Fruit fly (Drosophila melanogaster) whole organism, embryonic: Measurements from ENCODE around the gene mRpL30.

ENCODE experiments used
- C15 ChIP-seq: fragments of 200-800 bp; sonication (Bioruptor generic); IDR thresholded peaks from 3 replicates; pipeline ENCODE4 v1.3.6; 2022; ENCODE audit warnings: missing biosample characterization, missing genetic modification characterization
- CG11398 ChIP-seq: fragments of 200-800 bp; sonication (Bioruptor generic); optimal IDR thresholded peaks from 2 replicates; lab custom pipeline; 2016; ENCODE audit warnings: missing biosample characterization, missing genetic modification characterization
- CG11723 ChIP-seq: fragments of 200-800 bp; sonication (Bioruptor generic); optimal IDR thresholded peaks from 2 replicates; lab custom pipeline; 2017; ENCODE audit warnings: missing biosample characterization, mild to moderate bottlenecking, missing genetic modification characterization
- CG13287 ChIP-seq: fragments of 200-800 bp; sonication (Bioruptor generic); IDR thresholded peaks from 2 replicates; pipeline ENCODE4 v1.3.6; 2022; ENCODE audit warnings: missing biosample characterization, missing genetic modification characterization; ENCODE audit not compliant: partially characterized antibody
- CG15514 ChIP-seq: fragments of 200-800 bp; sonication (Bioruptor generic); optimal IDR thresholded peaks from 3 replicates; lab custom pipeline; 2017; ENCODE audit warnings: missing biosample characterization, missing genetic modification characterization, mild to moderate bottlenecking, moderate library complexity, missing genetic modification reagents
- CG17385 ChIP-seq: fragments of 200-800 bp; sonication (Bioruptor generic); optimal IDR thresholded peaks from 3 replicates; lab custom pipeline; 2018; ENCODE audit warnings: missing biosample characterization, mild to moderate bottlenecking, missing genetic modification characterization
- CG1792 ChIP-seq: fragments of 200-800 bp; sonication (Bioruptor generic); optimal IDR thresholded peaks from 2 replicates; lab custom pipeline; 2016; ENCODE audit warnings: missing biosample characterization, missing genetic modification characterization
- CG34224 ChIP-seq: fragments of 200-800 bp; sonication (Bioruptor generic); IDR thresholded peaks from 3 replicates; pipeline ENCODE4 v1.3.6; 2022; ENCODE audit warnings: missing biosample characterization, missing genetic modification characterization; ENCODE audit not compliant: partially characterized antibody
- CG6175 ChIP-seq: fragments of 200-800 bp; sonication (Bioruptor generic); IDR thresholded peaks from 3 replicates; pipeline ENCODE4 v1.3.6; 2022; ENCODE audit warnings: missing biosample characterization, missing genetic modification characterization
- CG9797 ChIP-seq: fragments of 200-800 bp; sonication (Bioruptor generic); optimal IDR thresholded peaks from 3 replicates; lab custom pipeline; 2018; ENCODE audit warnings: missing biosample characterization, mild to moderate bottlenecking, missing genetic modification characterization
- Dip3 ChIP-seq: fragments of 200-800 bp; sonication (Bioruptor generic); optimal IDR thresholded peaks from 3 replicates; lab custom pipeline; 2016; ENCODE audit warnings: missing biosample characterization, missing genetic modification characterization
- Dp ChIP-seq: fragments of 200-800 bp; sonication (Bioruptor generic); optimal IDR thresholded peaks from 2 replicates; lab custom pipeline; 2018; ENCODE audit warnings: missing biosample characterization, mild to moderate bottlenecking, missing genetic modification characterization, moderate library complexity
- E2f1 ChIP-seq: fragments of 200-800 bp; sonication (Bioruptor generic); IDR thresholded peaks from 2 replicates; pipeline ENCODE4 v1.3.6; 2022; ENCODE audit warnings: missing biosample characterization, missing genetic modification characterization
- E2f2 ChIP-seq: fragments of 200-800 bp; sonication (Bioruptor generic); IDR thresholded peaks from 2 replicates; pipeline ENCODE4 v1.3.6; 2022; ENCODE audit warnings: missing biosample characterization, missing genetic modification characterization
- ERR ChIP-seq: fragments of 200-800 bp; sonication (Bioruptor generic); optimal IDR thresholded peaks from 2 replicates; lab custom pipeline; 2016; ENCODE audit warnings: missing biosample characterization, missing genetic modification characterization
- Ets97D ChIP-seq: fragments of 200-800 bp; sonication (Bioruptor generic); optimal IDR thresholded peaks from 3 replicates; lab custom pipeline; 2016; ENCODE audit warnings: missing biosample characterization, missing genetic modification characterization
- Fer3 ChIP-seq: fragments of 200-800 bp; sonication (Bioruptor generic); optimal IDR thresholded peaks from 2 replicates; lab custom pipeline; 2018; ENCODE audit warnings: missing biosample characterization, mild to moderate bottlenecking, missing genetic modification characterization, moderate library complexity
- H2.0 ChIP-seq: fragments of 200-800 bp; sonication (Bioruptor generic); IDR thresholded peaks from 2 replicates; pipeline ENCODE4 v1.3.6; 2022; ENCODE audit warnings: missing biosample characterization, missing genetic modification characterization
- Hr51 ChIP-seq, 2 experiments: fragments of 200-800 bp; sonication (Bioruptor generic); optimal IDR thresholded peaks; 2 replicates in 1 of 2; 3 replicates in 1 of 2; lab custom pipeline; 2016 to 2018; ENCODE audit warnings: missing biosample characterization in 2 of 2, missing genetic modification characterization in 2 of 2, mild to moderate bottlenecking in 1 of 2, moderate library complexity in 1 of 2
- Hr78 ChIP-seq, 2 experiments: fragments of 200-800 bp in 1 of 2; fragments of >200 bp in 1 of 2; sonication (Bioruptor generic) in 1 of 2; optimal IDR thresholded peaks; 2 replicates each; lab custom pipeline; 2017 to 2019; ENCODE audit warnings: missing biosample characterization in 2 of 2, missing genetic modification characterization in 2 of 2, mild to moderate bottlenecking in 1 of 2, moderate library complexity in 1 of 2
- Myb ChIP-seq: fragments of 200-800 bp; sonication (Bioruptor generic); optimal IDR thresholded peaks from 2 replicates; lab custom pipeline; 2016; ENCODE audit warnings: missing biosample characterization, missing genetic modification characterization
- Nf-YA ChIP-seq: fragments of 200-800 bp; sonication (Bioruptor generic); IDR thresholded peaks from 2 replicates; pipeline ENCODE4 v1.3.6; 2022; ENCODE audit warnings: missing biosample characterization, missing genetic modification characterization
- Nf-YB ChIP-seq: fragments of 200-800 bp; sonication (Bioruptor generic); optimal IDR thresholded peaks from 3 replicates; lab custom pipeline; 2019; ENCODE audit warnings: missing biosample characterization, mild to moderate bottlenecking, missing genetic modification characterization, moderate library complexity
- Nf-YC ChIP-seq: fragments of 200-800 bp; optimal IDR thresholded peaks from 3 replicates; lab custom pipeline; 2019; ENCODE audit warnings: missing biosample characterization, mild to moderate bottlenecking, missing genetic modification characterization, moderate library complexity
- ash1 ChIP-seq: fragments of 200-800 bp; sonication (Bioruptor generic); optimal IDR thresholded peaks from 2 replicates; lab custom pipeline; 2018; ENCODE audit warnings: missing biosample characterization, mild to moderate bottlenecking, missing genetic modification characterization
- az2 ChIP-seq: fragments of 200-800 bp; sonication (Bioruptor generic); optimal IDR thresholded peaks from 3 replicates; lab custom pipeline; 2016; ENCODE audit warnings: missing biosample characterization, missing genetic modification characterization
- cg ChIP-seq: fragments of 200-800 bp; sonication (Bioruptor generic); optimal IDR thresholded peaks from 3 replicates; lab custom pipeline; 2019; ENCODE audit warnings: missing biosample characterization, mild to moderate bottlenecking, missing genetic modification characterization, moderate library complexity
- esg ChIP-seq: fragments of 200-800 bp; sonication (Bioruptor generic); conservative IDR thresholded peaks from 2 replicates; pipeline ENCODE4 v1.3.6; 2022; ENCODE audit warnings: missing biosample characterization, missing genetic modification characterization
- exex ChIP-seq: fragments of 200-800 bp; sonication (Bioruptor generic); optimal IDR thresholded peaks from 4 replicates; lab custom pipeline; 2018; ENCODE audit warnings: missing biosample characterization, mild to moderate bottlenecking, missing genetic modification characterization, moderate library complexity
- gfzf ChIP-seq: fragments of 200-800 bp; sonication (Bioruptor generic); optimal IDR thresholded peaks from 2 replicates; lab custom pipeline; 2016; ENCODE audit warnings: missing biosample characterization, mild to moderate bottlenecking, missing genetic modification characterization, moderate library complexity
- hkb ChIP-seq, 2 experiments: fragments of 200-800 bp in 1 of 2; fragments of >200 bp in 1 of 2; sonication (Bioruptor generic) in 1 of 2; IDR thresholded peaks in 1 of 2; optimal IDR thresholded peaks in 1 of 2; 2 replicates each; pipeline versions ENCODE4 v1.3.6 to Lab custom; 2017 to 2022; ENCODE audit warnings: missing biosample characterization in 1 of 2, missing genetic modification characterization in 1 of 2
- inv ChIP-seq: fragments of 200-800 bp; sonication (Bioruptor generic); IDR thresholded peaks from 2 replicates; pipeline ENCODE4 v1.3.6; 2022; ENCODE audit warnings: missing biosample characterization, missing genetic modification characterization; ENCODE audit not compliant: partially characterized antibody
- kay ChIP-seq: fragments of 200-800 bp; sonication (Bioruptor generic); optimal IDR thresholded peaks from 2 replicates; lab custom pipeline; 2016; ENCODE audit warnings: missing biosample characterization, missing genetic modification characterization
- klu ChIP-seq: fragments of 200-800 bp; sonication (Bioruptor generic); IDR thresholded peaks from 2 replicates; pipeline ENCODE4 v1.3.6; 2022; ENCODE audit warnings: missing biosample characterization, missing genetic modification characterization
- lilli ChIP-seq: fragments of 200-800 bp; sonication (Bioruptor generic); optimal IDR thresholded peaks from 3 replicates; lab custom pipeline; 2016; ENCODE audit warnings: missing biosample characterization, missing genetic modification characterization
- pb ChIP-seq: fragments of 200-800 bp; sonication (Bioruptor generic); optimal IDR thresholded peaks from 3 replicates; lab custom pipeline; 2016; ENCODE audit warnings: missing biosample characterization, missing genetic modification characterization
- pita ChIP-seq: fragments of 200-800 bp; sonication (Bioruptor generic); optimal IDR thresholded peaks from 2 replicates; lab custom pipeline; 2017; ENCODE audit warnings: missing biosample characterization, mild to moderate bottlenecking, missing genetic modification characterization
- stwl ChIP-seq: fragments of 200-800 bp; sonication (Bioruptor generic); optimal IDR thresholded peaks from 3 replicates; lab custom pipeline; 2018; ENCODE audit warnings: missing biosample characterization, mild to moderate bottlenecking, missing genetic modification characterization, moderate library complexity
- sug ChIP-seq: fragments of 200-800 bp; optimal IDR thresholded peaks from 2 replicates; lab custom pipeline; 2019; ENCODE audit warnings: missing biosample characterization, mild to moderate bottlenecking, missing genetic modification characterization, moderate library complexity
- ttk ChIP-seq: fragments of 200-800 bp; sonication (Bioruptor generic); IDR thresholded peaks from 2 replicates; pipeline ENCODE4 v2.1.2; 2022; ENCODE audit warnings: missing biosample characterization, missing genetic modification characterization
- unc-4 ChIP-seq: fragments of 200-800 bp; sonication (Bioruptor generic); IDR thresholded peaks from 2 replicates; pipeline ENCODE4 v1.3.6; 2022; ENCODE audit warnings: missing biosample characterization, missing genetic modification characterization; ENCODE audit not compliant: partially characterized antibody
- wor ChIP-seq: fragments of 200-800 bp; sonication (Bioruptor generic); IDR thresholded peaks from 2 replicates; pipeline ENCODE4 v1.3.6; 2022; ENCODE audit warnings: missing biosample characterization, missing genetic modification characterization
- zen2 ChIP-seq: fragments of 200-800 bp; sonication (Bioruptor generic); IDR thresholded peaks from 3 replicates; pipeline ENCODE4 v1.3.6; 2022; ENCODE audit warnings: missing biosample characterization, missing genetic modification characterization; ENCODE audit not compliant: partially characterized antibody

Gene mRpL30

dm6 chrX:4618869-4619268, 28.8 kb upstream of the mRpL30 start:
- TF ChIP-seq Hr78 (GFP tag; optimal IDR thresholded peaks at IDR 0.05; lab: Kevin White, UChicago) = peak in 1 of 2 experiments; percentile 29
- peak; percentile 14 for TF ChIP-seq sug (tag; lab: Kevin White, UChicago)
- no peak for TF ChIP-seq inv
- TF ChIP-seq klu (GFP tag; lab: Robert Waterston, UW) = no peak
- TF ChIP-seq CG1792 (GFP tag; lab: Kevin White, UChicago) = no peak
- TF ChIP-seq kay (GFP tag; lab: Kevin White, UChicago) = no peak
- no peak for TF ChIP-seq pita (GFP tag; lab: Kevin White, UChicago)
- no peak for TF ChIP-seq ash1
- peak; percentile 88 for TF ChIP-seq Nf-YC
- TF ChIP-seq Nf-YB (GFP tag; lab: Kevin White, UChicago) = peak; percentile 91
- peak; percentile 37 for TF ChIP-seq exex (tag; lab: Kevin White, UChicago)
- peak; percentile 54 for TF ChIP-seq cg (GFP tag; lab: Kevin White, UChicago)
- TF ChIP-seq CG9797 (GFP tag; lab: Kevin White, UChicago) = no peak

dm6 chrX:4627160-4627559, 20.5 kb upstream of the mRpL30 start:
- TF ChIP-seq lilli (GFP tag; lab: Kevin White, UChicago) (no peak), ERR (no peak), Dip3 (GFP tag; lab: Kevin White, UChicago) (no peak), wor (no peak), Ets97D (GFP tag; lab: Kevin White, UChicago) (peak; percentile 11), Hr51 (GFP tag; optimal IDR thresholded peaks at IDR 0.05; lab: Kevin White, UChicago) (no peak), hkb (optimal IDR thresholded peaks at IDR 0.05; lab: Kevin White, UChicago) (no peak), hkb (GFP tag; IDR thresholded peaks at IDR 0.05; lab: Robert Waterston, UW) (no peak), az2 (GFP tag; lab: Kevin White, UChicago) (no peak), CG15514 (no peak), CG17385 (GFP tag; lab: Kevin White, UChicago) (no peak), Fer3 (tag; lab: Kevin White, UChicago) (no peak), esg (no peak), Dp (GFP tag; lab: Kevin White, UChicago) (peak; percentile 59), gfzf (peak; percentile 51), zen2 (peak; percentile 44; the same call in 2 of the 3 replicates), CG11398 (GFP tag; lab: Kevin White, UChicago) (no peak), pb (GFP tag; lab: Kevin White, UChicago) (no peak), ash1 (no peak), CG34224 (GFP tag; lab: Robert Waterston, UW) (0 out of 3 replicates have a peak, but pooled peaks have one; percentile 17), H2.0 (GFP tag; lab: Robert Waterston, UW) (no peak), CG11723 (GFP tag; lab: Kevin White, UChicago) (no peak), CG13287 (GFP tag; lab: Robert Waterston, UW) (peak; percentile 24; the same call in 1 of the 2 replicates), E2f2 (GFP tag; lab: Robert Waterston, UW) (peak; percentile 69), Nf-YA (GFP tag; lab: Robert Waterston, UW) (no peak), stwl (tag; lab: Kevin White, UChicago) (peak; percentile 92), Myb (GFP tag; lab: Kevin White, UChicago) (peak; percentile 43), unc-4 (no peak), E2f1 (no peak), ttk (GFP tag; lab: Robert Waterston, UW) (no peak), CG6175 (GFP tag; lab: Robert Waterston, UW) (no peak), C15 (GFP tag; lab: Robert Waterston, UW) (no peak)
- TF ChIP-seq, all 482 proteins: peak for 9
